Fruit fly (Drosophila melanogaster) whole organism, adult: ENCODE data around the gene CG11964.

Source experiments
- CG14711 ChIP-seq: fragments of 200-800 bp; sonication (Bioruptor generic); optimal IDR thresholded peaks from 2 replicates; lab custom pipeline; 2018; ENCODE audit warnings: missing biosample characterization, mild to moderate bottlenecking, missing genetic modification characterization, moderate library complexity
- CG1620 ChIP-seq: fragments of 200-800 bp; sonication (Bioruptor generic); optimal IDR thresholded peaks from 2 replicates; lab custom pipeline; 2016; ENCODE audit warnings: missing biosample characterization, missing genetic modification characterization
- Clk ChIP-seq: fragments of 200-800 bp; sonication (Bioruptor generic); optimal IDR thresholded peaks from 2 replicates; lab custom pipeline; 2017; ENCODE audit warnings: missing biosample characterization, missing genetic modification characterization
- cnc ChIP-seq, 2 experiments: fragments of >200 bp; optimal IDR thresholded peaks; 2 replicates each; lab custom pipeline; 2017
- kay ChIP-seq: fragments of 200-800 bp; sonication (Bioruptor generic); peaks from one replicate; lab custom pipeline; 2016; ENCODE audit warnings: missing biosample characterization, missing genetic modification characterization, borderline replicate concordance

- no peak for TF ChIP-seq CG14711 (tag; lab: Kevin White, UChicago)
- TF ChIP-seq kay (GFP tag; lab: Kevin White, UChicago): peak; percentile 86
- TF ChIP-seq CG1620 (GFP tag; lab: Kevin White, UChicago): no peak
- no peak for TF ChIP-seq Clk (GFP tag; lab: Kevin White, UChicago)
- TF ChIP-seq cnc (optimal IDR thresholded peaks at IDR 0.05; lab: Kevin White, UChicago): no peak
These were observed 5.1 kb downstream of the CG11964 start for dm6 chr3R:8939750-8940149.
